Fruit fly (Drosophila melanogaster): ENCODE data around the gene CG14034.

Gene CG14034

dm6 chr2L:5186543-5186942, 29.8 kb downstream of the CG14034 start:
- no peak for TF ChIP-seq Myc (optimal IDR thresholded peaks at IDR 0.05)
- TF ChIP-seq Vsx2 (GFP tag; optimal IDR thresholded peaks at IDR 0.05; ENCODE audit: partially characterized antibody) = no peak
- TF ChIP-seq rgr (GFP tag; optimal IDR thresholded peaks at IDR 0.05) = no peak
- no peak for TF ChIP-seq Hr83 (GFP tag; optimal IDR thresholded peaks at IDR 0.05; ENCODE audit: poor library complexity, severe bottlenecking)
- no peak for TF ChIP-seq Hr78 (GFP tag; optimal IDR thresholded peaks at IDR 0.05)
- TF ChIP-seq Dfd (GFP tag; optimal IDR thresholded peaks at IDR 0.05) = no peak
- TF ChIP-seq h (GFP tag; optimal IDR thresholded peaks at IDR 0.05) = no peak
- TF ChIP-seq tai (GFP tag; optimal IDR thresholded peaks at IDR 0.05) = no peak
- no peak for TF ChIP-seq ey (GFP tag; optimal IDR thresholded peaks at IDR 0.05)
- no peak for TF ChIP-seq GATAd (GFP tag; optimal IDR thresholded peaks at IDR 0.05)
- TF ChIP-seq brk (GFP tag; optimal IDR thresholded peaks at IDR 0.05) = no peak
- TF ChIP-seq usp (GFP tag; optimal IDR thresholded peaks at IDR 0.05) = no peak
- no peak for TF ChIP-seq Hnf4 (GFP tag; optimal IDR thresholded peaks at IDR 0.05)
- no peak for TF ChIP-seq Mio (GFP tag; optimal IDR thresholded peaks at IDR 0.05)
- TF ChIP-seq HLH106 (tag; optimal IDR thresholded peaks at IDR 0.05) = no peak
- TF ChIP-seq Rel (GFP tag; optimal IDR thresholded peaks at IDR 0.05) = no peak
- no peak for TF ChIP-seq Rel (tag; optimal IDR thresholded peaks at IDR 0.05)
- no peak for TF ChIP-seq N (GFP tag; optimal IDR thresholded peaks at IDR 0.05)
- no peak for TF ChIP-seq foxo (GFP tag; optimal IDR thresholded peaks at IDR 0.05)
- TF ChIP-seq Jra (GFP tag; optimal IDR thresholded peaks at IDR 0.05) = no peak
- no peak for TF ChIP-seq Sp1 (GFP tag; optimal IDR thresholded peaks at IDR 0.05)

Data from whole organism, wandering third instar larva.